Fruit fly (Drosophila melanogaster) whole organism, pupa: ENCODE measurements around the gene Jon25Bii.

Experiments
- CG12605 ChIP-seq: fragments of 200-800 bp; sonication (Bioruptor generic); IDR thresholded peaks from 2 replicates; pipeline ENCODE4 v1.3.6; 2022; ENCODE audit warnings: missing biosample characterization, missing genetic modification characterization
- CG34367 ChIP-seq: fragments of 200-800 bp; sonication (Bioruptor generic); optimal IDR thresholded peaks from 2 replicates; lab custom pipeline; 2018; ENCODE audit warnings: missing biosample characterization, mild to moderate bottlenecking, missing genetic modification characterization
- CG9948 ChIP-seq: fragments of 200-800 bp; sonication (Bioruptor generic); optimal IDR thresholded peaks from 2 replicates; lab custom pipeline; 2018; ENCODE audit warnings: missing biosample characterization, mild to moderate bottlenecking, missing genetic modification characterization, moderate library complexity
- D1 ChIP-seq: fragments of 200-800 bp; sonication (Bioruptor generic); optimal IDR thresholded peaks from 2 replicates; lab custom pipeline; 2018; ENCODE audit warnings: missing biosample characterization, mild to moderate bottlenecking, missing genetic modification characterization, moderate library complexity
- Pif1A ChIP-seq: fragments of 200-800 bp; sonication (Bioruptor generic); optimal IDR thresholded peaks from 3 replicates; lab custom pipeline; 2016; ENCODE audit warnings: missing biosample characterization, missing genetic modification characterization
- Snoo ChIP-seq: fragments of 200-800 bp; sonication (Bioruptor generic); optimal IDR thresholded peaks from 3 replicates; lab custom pipeline; 2017; ENCODE audit warnings: missing biosample characterization, mild to moderate bottlenecking, missing genetic modification characterization, inconsistent platforms
- gl ChIP-seq: fragments of 200-800 bp; sonication (Bioruptor generic); optimal IDR thresholded peaks from 2 replicates; lab custom pipeline; 2018; ENCODE audit warnings: missing biosample characterization, mild to moderate bottlenecking, missing genetic modification characterization

DNA sequence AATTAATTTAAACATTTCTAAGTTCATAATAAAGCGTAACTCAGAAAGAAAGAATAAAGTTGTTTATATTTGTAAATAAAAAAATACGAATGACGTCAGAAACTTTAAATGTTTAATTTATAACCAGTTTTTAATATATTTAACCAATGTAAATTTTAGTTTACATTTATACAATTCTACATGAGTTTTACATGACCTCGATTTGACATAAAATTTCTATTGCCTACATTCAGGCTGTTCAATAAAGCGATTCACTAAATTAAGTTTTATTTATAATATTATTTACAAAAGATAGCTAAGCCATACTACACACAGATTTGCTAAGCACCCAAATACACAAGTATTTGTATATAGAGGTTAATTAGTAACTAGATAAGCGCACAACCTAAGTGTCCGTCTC, 49.1 kb downstream of the Jon25Bii start:
- TF ChIP-seq Pif1A, result no peak
- no peak for TF ChIP-seq D1 (tag; lab: Kevin White, UChicago)
- no peak for TF ChIP-seq gl
- TF ChIP-seq CG12605 (GFP tag; lab: Robert Waterston, UW), result no peak
- no peak for TF ChIP-seq CG9948
- TF ChIP-seq Snoo (tag; lab: Kevin White, UChicago), result no peak
- TF ChIP-seq CG34367 (tag; lab: Kevin White, UChicago), result no peak
